Worm (Caenorhabditis elegans): ENCODE data around the gene K10H10.12.
A peak's percentile ranks its signal among the peaks of the same experiment; 100 is the strongest.

Gene K10H10.12

DNA sequence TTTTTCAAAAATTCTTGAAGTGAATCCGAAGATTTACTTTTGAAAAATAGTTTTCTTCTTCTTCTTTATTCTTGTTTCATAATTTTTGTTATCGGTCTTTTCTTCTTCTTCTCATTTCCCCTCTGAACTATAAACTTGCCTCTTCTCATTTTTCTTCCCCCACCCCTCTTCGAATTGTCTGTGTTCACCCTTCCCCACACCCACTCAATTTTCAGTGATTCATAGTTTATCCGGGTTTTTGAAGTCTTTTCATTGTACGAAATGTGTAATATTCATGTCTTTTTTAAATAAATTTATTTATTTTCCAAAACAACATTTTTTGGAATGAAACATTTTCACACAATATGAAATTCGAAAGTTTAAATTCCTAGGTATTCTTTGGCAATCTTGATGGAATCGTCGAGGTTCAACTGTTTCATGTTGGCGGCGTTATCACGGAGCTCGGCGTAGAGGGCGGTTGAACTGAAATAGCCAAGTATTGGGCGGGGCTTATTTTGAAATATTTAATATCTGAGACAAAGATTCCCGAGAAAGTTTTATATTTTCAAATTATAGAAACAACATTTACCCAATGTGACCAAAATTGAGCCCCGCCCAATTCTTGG, 13.5 kb downstream of the K10H10.12 start:
- 0 out of 2 replicates have a peak, but pooled peaks have one; percentile 9 for TF ChIP-seq zfp-3 (GFP tag; conservative IDR thresholded peaks at IDR 0.05)
- TF ChIP-seq mep-1 (tag; optimal IDR thresholded peaks at IDR 0.05): peak; percentile 13
- TF ChIP-seq snpc-1.2 (GFP tag; IDR thresholded peaks at IDR 0.05): no peak
- TF ChIP-seq nhr-41 (GFP tag; IDR thresholded peaks at IDR 0.05): no peak
- no peak for TF ChIP-seq F37D6.2 (tag; optimal IDR thresholded peaks at IDR 0.05)
- TF ChIP-seq mxl-2 (GFP tag; conservative IDR thresholded peaks at IDR 0.05): no peak
- no peak for TF ChIP-seq mdl-1 (tag; optimal IDR thresholded peaks at IDR 0.05)
- no peak for TF ChIP-seq D1046.2 (GFP tag; IDR thresholded peaks at IDR 0.05)
- no peak for TF ChIP-seq snpc-4 (tag; optimal IDR thresholded peaks at IDR 0.05)
- TF ChIP-seq pqm-1 (tag; optimal IDR thresholded peaks at IDR 0.05): no peak

DNA sequence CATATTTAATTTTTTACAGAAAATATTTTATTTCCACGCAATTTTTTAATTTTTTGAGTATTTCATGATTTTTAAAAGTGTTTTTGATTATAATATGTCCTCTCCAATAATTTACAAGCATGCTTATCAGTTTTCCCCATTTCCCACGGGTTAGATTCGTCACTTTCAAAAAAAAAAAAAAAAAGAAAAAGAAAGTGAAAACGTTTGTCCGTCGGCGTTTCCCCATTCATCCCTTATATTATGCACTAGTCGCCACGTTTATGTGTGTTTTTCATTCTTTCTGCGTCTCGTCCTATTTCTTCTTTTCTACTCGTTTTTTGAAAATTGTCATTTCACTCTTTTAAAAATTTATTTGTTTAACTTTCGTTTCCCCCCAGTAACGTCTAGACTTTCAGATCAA, 16.7 kb downstream of the K10H10.12 start, which contains the start of gene vnut-1:
Gene vnut-1 (plus strand): TSS at position 396 of the 400 bp plus-strand sequence.
- TF ChIP-seq fkh-10 (GFP tag; optimal IDR thresholded peaks at IDR 0.05): no peak
- no peak for TF ChIP-seq F37D6.2 (tag; optimal IDR thresholded peaks at IDR 0.05)
- TF ChIP-seq pqm-1 (tag; optimal IDR thresholded peaks at IDR 0.05): peak; percentile 79
- no peak for TF ChIP-seq ceh-44 (GFP tag; IDR thresholded peaks at IDR 0.05)
- no peak for TF ChIP-seq daf-16 (GFP tag; optimal IDR thresholded peaks at IDR 0.05)
- peak; percentile 70 for TF ChIP-seq daf-16 (tag; optimal IDR thresholded peaks at IDR 0.05)
- peak; percentile 29 for TF ChIP-seq dpl-1 (GFP tag; optimal IDR thresholded peaks at IDR 0.05)
- peak; percentile 43 for TF ChIP-seq dmd-6 (GFP tag; IDR thresholded peaks at IDR 0.05)
- peak; percentile 37; the same call in 1 of the 2 replicates for TF ChIP-seq hmg-1.1 (GFP tag; IDR thresholded peaks at IDR 0.05)
- no peak for TF ChIP-seq nhr-11 (tag; optimal IDR thresholded peaks at IDR 0.05)
- no peak for TF ChIP-seq F44E2.7 (GFP tag; IDR thresholded peaks at IDR 0.05)
- no peak for TF ChIP-seq rbr-2 (tag; optimal IDR thresholded peaks at IDR 0.05)
- peak; percentile 57 for TF ChIP-seq nhr-48 (tag; optimal IDR thresholded peaks at IDR 0.05)
- peak; percentile 59 for TF ChIP-seq dve-1 (tag; optimal IDR thresholded peaks at IDR 0.05; ENCODE audit: insufficient read depth)
- TF ChIP-seq mdl-1 (tag; optimal IDR thresholded peaks at IDR 0.05): peak in 1 of 2 experiments; percentile 72
- no peak for TF ChIP-seq ces-1 (GFP tag; optimal IDR thresholded peaks at IDR 0.05)
- peak; percentile 68 for TF ChIP-seq cey-2 (tag; optimal IDR thresholded peaks at IDR 0.05; ENCODE audit: borderline replicate concordance, insufficient read depth)
- peak; percentile 32 for TF ChIP-seq hlh-11 (tag; optimal IDR thresholded peaks at IDR 0.05)
- peak in 1 of 2 experiments; percentile 66 for TF ChIP-seq lsy-2 (tag; optimal IDR thresholded peaks at IDR 0.05)
- peak; percentile 78 for TF ChIP-seq nhr-28 (tag; optimal IDR thresholded peaks at IDR 0.05)
- no peak for TF ChIP-seq pha-4 (GFP tag; IDR thresholded peaks at IDR 0.05)
- no peak for TF ChIP-seq pha-4 (tag; optimal IDR thresholded peaks at IDR 0.05)
- peak in 1 of 2 experiments; percentile 62 for TF ChIP-seq hif-1 (tag; optimal IDR thresholded peaks at IDR 0.05)
- no peak for TF ChIP-seq nhr-76 (tag; optimal IDR thresholded peaks at IDR 0.05)
- TF ChIP-seq F10B5.3 (tag; optimal IDR thresholded peaks at IDR 0.05): no peak
- peak; percentile 97 for TF ChIP-seq aha-1 (tag)
- TF ChIP-seq lin-38 (GFP tag; IDR thresholded peaks at IDR 0.05): no peak
- TF ChIP-seq lin-1 (GFP tag; IDR thresholded peaks at IDR 0.05): no peak
- TF ChIP-seq lir-3 (tag; optimal IDR thresholded peaks at IDR 0.05): no peak
- no peak for TF ChIP-seq arid-1 (GFP tag; conservative IDR thresholded peaks at IDR 0.05)
- peak; percentile 55 for TF ChIP-seq hlh-30 (tag; optimal IDR thresholded peaks at IDR 0.05; ENCODE audit: insufficient read depth)
- no peak for TF ChIP-seq duxl-1 (tag; optimal IDR thresholded peaks at IDR 0.05; ENCODE audit: poor library complexity)
- TF ChIP-seq mep-1 (tag; optimal IDR thresholded peaks at IDR 0.05): peak; percentile 66
- TF ChIP-seq ama-1 (optimal IDR thresholded peaks at IDR 0.05): no peak
- TF ChIP-seq lin-29 (GFP tag; IDR thresholded peaks at IDR 0.05): no peak
- TF ChIP-seq nhr-77 (tag; optimal IDR thresholded peaks at IDR 0.05): peak; percentile 92
